Fruit fly (Drosophila melanogaster) whole organism, embryonic: ENCODE data around the gene CG46397.

ENCODE experiments used
- Abd-B ChIP-seq: fragments of 200-800 bp; sonication (Bioruptor generic); optimal IDR thresholded peaks from 2 replicates; lab custom pipeline; 2018; ENCODE audit warnings: missing biosample characterization, mild to moderate bottlenecking, missing genetic modification characterization, moderate library complexity
- Adf1 ChIP-seq: fragments of 200-800 bp; sonication (Bioruptor generic); IDR thresholded peaks from 2 replicates; pipeline ENCODE4 v1.3.6; 2022; ENCODE audit warnings: missing biosample characterization, missing genetic modification characterization
- Atf-2 ChIP-seq: fragments of 200-800 bp; sonication (Bioruptor generic); optimal IDR thresholded peaks from 2 replicates; lab custom pipeline; 2016; ENCODE audit warnings: missing biosample characterization, missing genetic modification characterization
- Bdp1 ChIP-seq: fragments of 200-800 bp; sonication (Bioruptor generic); optimal IDR thresholded peaks from 3 replicates; lab custom pipeline; 2016; ENCODE audit warnings: missing biosample characterization, missing genetic modification characterization
- Bteb2 ChIP-seq: fragments of 200-800 bp; sonication (Bioruptor generic); optimal IDR thresholded peaks from 2 replicates; lab custom pipeline; 2016; ENCODE audit warnings: missing biosample characterization, missing genetic modification characterization
- CG10209 ChIP-seq: fragments of 200-800 bp; sonication (Bioruptor generic); optimal IDR thresholded peaks from 3 replicates; lab custom pipeline; 2017; ENCODE audit warnings: missing biosample characterization, mild to moderate bottlenecking, missing genetic modification characterization, missing genetic modification reagents
- CG1024 ChIP-seq: fragments of 200-800 bp; sonication (Bioruptor generic); IDR thresholded peaks from 2 replicates; pipeline ENCODE4 v1.3.6; 2022; ENCODE audit warnings: missing biosample characterization, missing genetic modification characterization
- CG10959 ChIP-seq: fragments of 200-800 bp; sonication (Bioruptor generic); IDR thresholded peaks from 2 replicates; pipeline ENCODE4 v1.3.6; 2022; ENCODE audit warnings: missing biosample characterization, missing genetic modification characterization
- CG12744 ChIP-seq: fragments of 200-800 bp; sonication (Bioruptor generic); optimal IDR thresholded peaks from 2 replicates; lab custom pipeline; 2016; ENCODE audit warnings: missing biosample characterization, missing genetic modification characterization
- CG1529 ChIP-seq: fragments of 200-800 bp; sonication (Bioruptor generic); optimal IDR thresholded peaks from 3 replicates; lab custom pipeline; 2018; ENCODE audit warnings: missing biosample characterization, missing genetic modification characterization
- CG1602 ChIP-seq: fragments of 200-800 bp; sonication (Bioruptor generic); optimal IDR thresholded peaks from 3 replicates; lab custom pipeline; 2016; ENCODE audit warnings: missing biosample characterization, missing genetic modification characterization
- CG17328 ChIP-seq: fragments of 200-800 bp; sonication (Bioruptor generic); IDR thresholded peaks from 2 replicates; pipeline ENCODE4 v1.3.6; 2022; ENCODE audit warnings: missing biosample characterization, missing genetic modification characterization
- CG2129 ChIP-seq: fragments of 200-800 bp; sonication (Bioruptor generic); IDR thresholded peaks from 2 replicates; pipeline ENCODE4 v1.3.6; 2022; ENCODE audit warnings: missing biosample characterization, missing genetic modification characterization; ENCODE audit not compliant: partially characterized antibody
- CG2889 ChIP-seq: fragments of 200-800 bp; sonication (Bioruptor generic); IDR thresholded peaks from 3 replicates; pipeline ENCODE4 v1.3.6; 2022; ENCODE audit warnings: missing biosample characterization, missing genetic modification characterization
- CG31388 ChIP-seq: fragments of 200-800 bp; sonication (Bioruptor generic); optimal IDR thresholded peaks from 2 replicates; lab custom pipeline; 2016; ENCODE audit warnings: missing biosample characterization, missing genetic modification characterization
- CG31441 ChIP-seq: fragments of 200-800 bp; sonication (Bioruptor generic); IDR thresholded peaks from 2 replicates; pipeline ENCODE4 v1.3.6; 2022; ENCODE audit warnings: missing biosample characterization, missing genetic modification characterization
- CG4328 ChIP-seq: fragments of 200-800 bp; sonication (Bioruptor generic); optimal IDR thresholded peaks from 3 replicates; lab custom pipeline; 2017; ENCODE audit warnings: missing biosample characterization, missing genetic modification reagents, missing genetic modification characterization
- CG4360 ChIP-seq: fragments of 200-800 bp; sonication (Bioruptor generic); IDR thresholded peaks from 2 replicates; pipeline ENCODE4 v1.3.6; 2022; ENCODE audit warnings: missing biosample characterization, missing genetic modification characterization
- CG7928 ChIP-seq: fragments of 200-800 bp; sonication (Bioruptor generic); optimal IDR thresholded peaks from 2 replicates; lab custom pipeline; 2017; ENCODE audit warnings: missing biosample characterization, mild to moderate bottlenecking, missing genetic modification characterization
- CG8089 ChIP-seq: fragments of 200-800 bp; sonication (Bioruptor generic); optimal IDR thresholded peaks from 3 replicates; lab custom pipeline; 2016; ENCODE audit warnings: missing biosample characterization, missing genetic modification characterization
- CG8290 ChIP-seq, 3 experiments: fragments of 200-800 bp; sonication (Bioruptor generic); optimal IDR thresholded peaks; 2 replicates each; lab custom pipeline; 2016 to 2019; ENCODE audit warnings: missing biosample characterization in 3 of 3, missing genetic modification characterization in 3 of 3, mild to moderate bottlenecking in 2 of 3, moderate library complexity in 1 of 3
- CG8388 ChIP-seq: fragments of 200-800 bp; sonication (Bioruptor generic); optimal IDR thresholded peaks from 2 replicates; lab custom pipeline; 2019; ENCODE audit warnings: missing biosample characterization, mild to moderate bottlenecking, missing genetic modification characterization, moderate library complexity
- D19B ChIP-seq: fragments of 200-800 bp; sonication (Bioruptor generic); optimal IDR thresholded peaks from 2 replicates; lab custom pipeline; 2017; ENCODE audit warnings: missing biosample characterization, mild to moderate bottlenecking, missing genetic modification characterization
- Eip74EF ChIP-seq, 2 experiments: fragments of 200-800 bp in 1 of 2; fragments of >200 bp in 1 of 2; sonication (Bioruptor generic) in 1 of 2; optimal IDR thresholded peaks; 2 replicates each; lab custom pipeline; 2017 to 2019; ENCODE audit warnings: missing biosample characterization in 2 of 2, missing genetic modification characterization in 2 of 2, mild to moderate bottlenecking in 1 of 2, moderate library complexity in 1 of 2
- Hr51 ChIP-seq, 2 experiments: fragments of 200-800 bp; sonication (Bioruptor generic); optimal IDR thresholded peaks; 2 replicates in 1 of 2; 3 replicates in 1 of 2; lab custom pipeline; 2016 to 2018; ENCODE audit warnings: missing biosample characterization in 2 of 2, missing genetic modification characterization in 2 of 2, mild to moderate bottlenecking in 1 of 2, moderate library complexity in 1 of 2
- Kr ChIP-seq: fragments of 200-800 bp; sonication (Bioruptor generic); optimal IDR thresholded peaks from 2 replicates; lab custom pipeline; 2017; ENCODE audit warnings: missing biosample characterization, mild to moderate bottlenecking, missing genetic modification characterization
- MESR4 ChIP-seq: fragments of 200-800 bp; sonication (Bioruptor generic); optimal IDR thresholded peaks from 2 replicates; lab custom pipeline; 2018; ENCODE audit warnings: missing biosample characterization, mild to moderate bottlenecking, missing genetic modification characterization, moderate library complexity
- Max ChIP-seq: fragments of 200-800 bp; sonication (Bioruptor generic); optimal IDR thresholded peaks from 2 replicates; lab custom pipeline; 2016; ENCODE audit warnings: missing biosample characterization, mild to moderate bottlenecking, missing genetic modification characterization
- NK7.1 ChIP-seq: fragments of 200-800 bp; sonication (Bioruptor generic); optimal IDR thresholded peaks from 3 replicates; lab custom pipeline; 2016; ENCODE audit warnings: missing biosample characterization, missing genetic modification characterization
- Nf-YA ChIP-seq: fragments of 200-800 bp; sonication (Bioruptor generic); IDR thresholded peaks from 2 replicates; pipeline ENCODE4 v1.3.6; 2022; ENCODE audit warnings: missing biosample characterization, missing genetic modification characterization
- Pdp1 ChIP-seq, 2 experiments: fragments of 200-800 bp; sonication (Bioruptor generic); optimal IDR thresholded peaks; 3 replicates each; lab custom pipeline; 2016; ENCODE audit warnings: missing biosample characterization in 2 of 2, missing genetic modification characterization in 2 of 2, mild to moderate bottlenecking in 1 of 2, moderate library complexity in 1 of 2
- Sox100B ChIP-seq: fragments of 200-800 bp; sonication (Bioruptor generic); optimal IDR thresholded peaks from 3 replicates; lab custom pipeline; 2018; ENCODE audit warnings: missing biosample characterization, mild to moderate bottlenecking, missing genetic modification characterization
- YL-1 ChIP-seq: fragments of 200-800 bp; sonication (Bioruptor generic); optimal IDR thresholded peaks from 3 replicates; lab custom pipeline; 2017; ENCODE audit warnings: missing biosample characterization, mild to moderate bottlenecking, missing genetic modification characterization
- dysf ChIP-seq: fragments of 200-800 bp; sonication (Bioruptor generic); IDR thresholded peaks from 3 replicates; pipeline ENCODE4 v1.3.6; 2022; ENCODE audit warnings: missing biosample characterization, missing genetic modification characterization
- emc ChIP-seq: fragments of 200-800 bp; sonication (Bioruptor generic); optimal IDR thresholded peaks from 2 replicates; lab custom pipeline; 2016; ENCODE audit warnings: missing biosample characterization, missing genetic modification characterization
- ewg ChIP-seq: fragments of 200-800 bp; sonication (Bioruptor generic); optimal IDR thresholded peaks from 3 replicates; lab custom pipeline; 2017; ENCODE audit warnings: mild to moderate bottlenecking, missing biosample characterization, missing genetic modification reagents, missing genetic modification characterization
- exex ChIP-seq: fragments of 200-800 bp; sonication (Bioruptor generic); optimal IDR thresholded peaks from 4 replicates; lab custom pipeline; 2018; ENCODE audit warnings: missing biosample characterization, mild to moderate bottlenecking, missing genetic modification characterization, moderate library complexity
- ftz-f1 ChIP-seq: fragments of 200-800 bp; sonication (Bioruptor generic); optimal IDR thresholded peaks from 2 replicates; lab custom pipeline; 2016; ENCODE audit warnings: missing biosample characterization, missing genetic modification characterization
- ken ChIP-seq: fragments of 200-800 bp; sonication (Bioruptor generic); IDR thresholded peaks from 3 replicates; pipeline ENCODE4 v1.3.6; 2022; ENCODE audit warnings: missing biosample characterization, missing genetic modification characterization
- lola ChIP-seq, 3 experiments: fragments of >200 bp in 2 of 3; fragments of 200-800 bp in 1 of 3; sonication (Bioruptor generic) in 1 of 3; optimal IDR thresholded peaks; 2 replicates each; lab custom pipeline; 2017 to 2019; ENCODE audit warnings: missing biosample characterization in 3 of 3, missing genetic modification characterization in 3 of 3, mild to moderate bottlenecking in 1 of 3, moderate library complexity in 1 of 3
- nerfin-2 ChIP-seq: fragments of 200-800 bp; sonication (Bioruptor generic); IDR thresholded peaks from 2 replicates; pipeline ENCODE4 v1.3.6; 2022; ENCODE audit warnings: missing biosample characterization, missing genetic modification characterization; ENCODE audit not compliant: partially characterized antibody
- onecut ChIP-seq: fragments of 200-800 bp; sonication (Bioruptor generic); IDR thresholded peaks from 2 replicates; pipeline ENCODE4 v1.3.6; 2022; ENCODE audit warnings: missing biosample characterization, missing genetic modification characterization
- prd ChIP-seq, 3 experiments: fragments of >200 bp in 2 of 3; fragments of 200-800 bp in 1 of 3; sonication (Bioruptor generic) in 1 of 3; optimal IDR thresholded peaks in 2 of 3; IDR thresholded peaks in 1 of 3; 2 replicates in 2 of 3; 3 replicates in 1 of 3; pipeline versions ENCODE4 v1.3.6 to Lab custom; 2017 to 2022; ENCODE audit warnings: missing biosample characterization in 1 of 3, missing genetic modification characterization in 1 of 3
- rib ChIP-seq: fragments of 200-800 bp; sonication (Bioruptor generic); IDR thresholded peaks from 2 replicates; pipeline ENCODE4 v1.3.6; 2022; ENCODE audit warnings: missing biosample characterization, missing genetic modification characterization
- scrt ChIP-seq: fragments of 200-800 bp; sonication (Bioruptor generic); optimal IDR thresholded peaks from 2 replicates; lab custom pipeline; 2018; ENCODE audit warnings: missing biosample characterization, mild to moderate bottlenecking, missing genetic modification characterization, moderate library complexity
- sd ChIP-seq: fragments of 200-800 bp; sonication (Bioruptor generic); optimal IDR thresholded peaks from 3 replicates; lab custom pipeline; 2018; ENCODE audit warnings: missing biosample characterization, mild to moderate bottlenecking, missing genetic modification characterization, moderate library complexity
- stwl ChIP-seq: fragments of 200-800 bp; sonication (Bioruptor generic); optimal IDR thresholded peaks from 3 replicates; lab custom pipeline; 2018; ENCODE audit warnings: missing biosample characterization, mild to moderate bottlenecking, missing genetic modification characterization, moderate library complexity
- vfl ChIP-seq: fragments of 200-800 bp; sonication (Bioruptor generic); optimal IDR thresholded peaks from 2 replicates; lab custom pipeline; 2016; ENCODE audit warnings: missing biosample characterization, missing genetic modification characterization

Gene CG46397

dm6 chr2L:8997285-8997684, 50.2 kb downstream of the CG46397 start, which contains the start of the genes alien and CG18661 (continued):
- TF ChIP-seq CG2129 (GFP tag; lab: Robert Waterston, UW) (peak; percentile 45; the same call in 1 of the 2 replicates), stwl (tag; lab: Kevin White, UChicago) (peak; percentile 98), CG8388 (GFP tag; lab: Kevin White, UChicago) (peak; percentile 46), CG8290 (GFP tag; optimal IDR thresholded peaks at IDR 0.05; lab: Kevin White, UChicago) (peak; percentile 89), CG8290 (tag; optimal IDR thresholded peaks at IDR 0.05; lab: Kevin White, UChicago) (peak in 1 of 2 experiments; percentile 90), Nf-YA (GFP tag; lab: Robert Waterston, UW) (peak; percentile 83), prd (optimal IDR thresholded peaks at IDR 0.05; lab: Kevin White, UChicago) (no peak), prd (GFP tag; IDR thresholded peaks at IDR 0.05; lab: Robert Waterston, UW) (peak; percentile 95), onecut (GFP tag; lab: Robert Waterston, UW) (peak; percentile 89), Hr51 (GFP tag; optimal IDR thresholded peaks at IDR 0.05; lab: Kevin White, UChicago) (peak; percentile 82 to 87), CG1602 (peak; percentile 76), CG31388 (GFP tag; lab: Kevin White, UChicago) (no peak), NK7.1 (GFP tag; lab: Kevin White, UChicago) (peak; percentile 46), Atf-2 (GFP tag; lab: Kevin White, UChicago) (peak; percentile 95), Max (GFP tag; lab: Kevin White, UChicago) (peak; percentile 45), ken (GFP tag; lab: Robert Waterston, UW) (peak; percentile 91), Bteb2 (GFP tag; lab: Kevin White, UChicago) (peak; percentile 67), Adf1 (GFP tag; lab: Robert Waterston, UW) (peak; percentile 55), emc (peak; percentile 49), sd (tag; lab: Kevin White, UChicago) (peak; percentile 70), Eip74EF (GFP tag; optimal IDR thresholded peaks at IDR 0.05; lab: Kevin White, UChicago) (no peak), CG10959 (peak; percentile 88), Kr (no peak), ewg (GFP tag; lab: Kevin White, UChicago) (peak; percentile 80), rib (peak; percentile 80; the same call in 1 of the 2 replicates), D19B (GFP tag; lab: Kevin White, UChicago) (peak; percentile 43), CG4328 (GFP tag; lab: Kevin White, UChicago) (peak; percentile 10), ftz-f1 (peak; percentile 14), scrt (peak; percentile 33), Sox100B (peak; percentile 49), CG17328 (GFP tag; lab: Robert Waterston, UW) (peak; percentile 66; the same call in 1 of the 2 replicates), CG1529 (GFP tag; lab: Kevin White, UChicago) (no peak), CG7928 (peak; percentile 91), exex (tag; lab: Kevin White, UChicago) (peak; percentile 32), dysf (GFP tag; lab: Robert Waterston, UW) (peak; percentile 91), MESR4 (peak; percentile 21), CG12744 (GFP tag; lab: Kevin White, UChicago) (peak; percentile 91), CG4360 (GFP tag; lab: Robert Waterston, UW) (no peak), CG8089 (GFP tag; lab: Kevin White, UChicago) (peak; percentile 69), CG2889 (GFP tag; lab: Robert Waterston, UW) (peak; percentile 81), CG1024 (GFP tag; lab: Robert Waterston, UW) (peak; percentile 95), YL-1 (GFP tag; lab: Kevin White, UChicago) (peak; percentile 52), Abd-B (GFP tag; lab: Kevin White, UChicago) (peak; percentile 96), nerfin-2 (peak; percentile 33; the same call in 1 of the 2 replicates), Bdp1 (GFP tag; lab: Kevin White, UChicago) (peak; percentile 25), CG31441 (peak; percentile 88), vfl (peak; percentile 71), CG10209 (peak; percentile 83), Pdp1 (GFP tag; optimal IDR thresholded peaks at IDR 0.05; lab: Kevin White, UChicago) (peak; percentile 75 to 97), lola (GFP tag; optimal IDR thresholded peaks at IDR 0.05; lab: Kevin White, UChicago) (peak in 1 of 3 experiments; percentile 87)
